Worm (Caenorhabditis elegans): ENCODE measurements around the gene T14A8.2.

The T14A8.2 gene

ce11 chrIV:7849235-7849634 is 26.8 kb upstream of the T14A8.2 start:
- TF ChIP-seq snpc-4 (tag; optimal IDR thresholded peaks at IDR 0.05) (no peak), nhr-76 (tag; optimal IDR thresholded peaks at IDR 0.05) (no peak), eor-1 (tag; optimal IDR thresholded peaks at IDR 0.05) (no peak), ama-1 (optimal IDR thresholded peaks at IDR 0.05) (no peak), unc-62 (GFP tag; optimal IDR thresholded peaks at IDR 0.05) (no peak), ZK546.5 (tag; optimal IDR thresholded peaks at IDR 0.05) (no peak), nfya-1 (tag; optimal IDR thresholded peaks at IDR 0.05; ENCODE audit: insufficient read depth) (no peak), zag-1 (tag; optimal IDR thresholded peaks at IDR 0.05) (no peak), nhr-43 (tag; optimal IDR thresholded peaks at IDR 0.05; ENCODE audit: poor library complexity, severe bottlenecking) (no peak)

- peak; percentile 0 for TF ChIP-seq nfya-1 (tag; optimal IDR thresholded peaks at IDR 0.05; ENCODE audit: insufficient read depth)
- no peak for TF ChIP-seq hmg-11 (tag; optimal IDR thresholded peaks at IDR 0.05)
Observed at ce11 chrIV:7846386-7846785, 24.0 kb upstream of the T14A8.2 start, which contains the start of gene C06A6.2. Gene C06A6.2 (plus strand): TSS chrIV:7846622.

- TF ChIP-seq lsy-12 (tag; optimal IDR thresholded peaks at IDR 0.05) (peak; percentile 48), hmg-11 (tag; optimal IDR thresholded peaks at IDR 0.05) (peak; percentile 98), nhr-11 (tag; optimal IDR thresholded peaks at IDR 0.05) (no peak), daf-12 (tag; optimal IDR thresholded peaks at IDR 0.05) (no peak), sea-2 (GFP tag; optimal IDR thresholded peaks at IDR 0.05) (no peak), elt-2 (tag; optimal IDR thresholded peaks at IDR 0.05) (peak; percentile 63), mml-1 (tag; optimal IDR thresholded peaks at IDR 0.05) (no peak), fkh-10 (GFP tag; optimal IDR thresholded peaks at IDR 0.05) (no peak), aly-2 (tag; optimal IDR thresholded peaks at IDR 0.05) (no peak), pha-4 (tag; optimal IDR thresholded peaks at IDR 0.05) (peak; percentile 70), nfya-1 (tag; optimal IDR thresholded peaks at IDR 0.05; ENCODE audit: insufficient read depth) (peak; percentile 96), egl-5 (tag; optimal IDR thresholded peaks at IDR 0.05) (no peak), zag-1 (tag; optimal IDR thresholded peaks at IDR 0.05) (no peak), unc-62 (GFP tag; optimal IDR thresholded peaks at IDR 0.05) (no peak), R02D3.7 (tag; optimal IDR thresholded peaks at IDR 0.05) (no peak), eor-1 (tag; optimal IDR thresholded peaks at IDR 0.05) (no peak), nhr-67 (tag; optimal IDR thresholded peaks at IDR 0.05) (no peak), nhr-12 (tag; optimal IDR thresholded peaks at IDR 0.05) (no peak), nhr-76 (tag; optimal IDR thresholded peaks at IDR 0.05) (no peak), nhr-237 (tag; optimal IDR thresholded peaks at IDR 0.05) (no peak), fos-1 (tag; optimal IDR thresholded peaks at IDR 0.05) (no peak), elt-1 (tag; optimal IDR thresholded peaks at IDR 0.05) (peak; percentile 11), egl-27 (tag; optimal IDR thresholded peaks at IDR 0.05) (no peak), lin-39 (tag; optimal IDR thresholded peaks at IDR 0.05) (peak; percentile 70), nhr-28 (tag; optimal IDR thresholded peaks at IDR 0.05) (no peak), ZK546.5 (tag; optimal IDR thresholded peaks at IDR 0.05) (no peak), fkh-2 (tag; optimal IDR thresholded peaks at IDR 0.05) (no peak), ceh-16 (tag; optimal IDR thresholded peaks at IDR 0.05) (no peak), tbx-2 (tag; optimal IDR thresholded peaks at IDR 0.05) (peak; percentile 60), nhr-23 (tag; optimal IDR thresholded peaks at IDR 0.05) (peak; percentile 49), ceh-9 (tag; optimal IDR thresholded peaks at IDR 0.05) (no peak), ztf-4 (tag; optimal IDR thresholded peaks at IDR 0.05) (no peak), skn-1 (tag; optimal IDR thresholded peaks at IDR 0.05) (peak; percentile 74), pqm-1 (tag; optimal IDR thresholded peaks at IDR 0.05) (peak; percentile 16), nhr-77 (tag; optimal IDR thresholded peaks at IDR 0.05) (no peak), lin-15B (tag; optimal IDR thresholded peaks at IDR 0.05) (peak; percentile 23), unc-39 (tag; optimal IDR thresholded peaks at IDR 0.05) (no peak), ama-1 (optimal IDR thresholded peaks at IDR 0.05) (peak; percentile 47), jun-1 (tag; optimal IDR thresholded peaks at IDR 0.05) (peak; percentile 53), nhr-43 (tag; optimal IDR thresholded peaks at IDR 0.05; ENCODE audit: poor library complexity, severe bottlenecking) (peak; percentile 39), elt-3 (tag; optimal IDR thresholded peaks at IDR 0.05) (no peak), ceh-82 (tag; optimal IDR thresholded peaks at IDR 0.05) (no peak), nhr-25 (tag; optimal IDR thresholded peaks at IDR 0.05) (peak; percentile 74), ceh-28 (tag; optimal IDR thresholded peaks at IDR 0.05) (peak; percentile 48), snpc-4 (tag; optimal IDR thresholded peaks at IDR 0.05) (peak; percentile 59), mdl-1 (tag; optimal IDR thresholded peaks at IDR 0.05) (no peak), ztf-11 (tag; optimal IDR thresholded peaks at IDR 0.05) (no peak)
Observed at ce11 chrIV:7845585-7845984, 23.2 kb upstream of the T14A8.2 start.

Measured in whole organism, L3 larva.